Fruit fly (Drosophila melanogaster) whole organism, embryonic: ENCODE measurements around the gene CG31178.

ENCODE experiments used
- Asciz ChIP-seq: fragments of 200-800 bp; sonication (Bioruptor generic); optimal IDR thresholded peaks from 2 replicates; lab custom pipeline; 2017; ENCODE audit warnings: missing biosample characterization, mild to moderate bottlenecking, missing genetic modification characterization, missing genetic modification reagents
- CG11093 ChIP-seq: fragments of 200-800 bp; sonication (Bioruptor generic); IDR thresholded peaks from 3 replicates; pipeline ENCODE4 v1.3.6; 2022; ENCODE audit warnings: missing biosample characterization, missing genetic modification characterization
- CG11398 ChIP-seq: fragments of 200-800 bp; sonication (Bioruptor generic); optimal IDR thresholded peaks from 2 replicates; lab custom pipeline; 2016; ENCODE audit warnings: missing biosample characterization, missing genetic modification characterization
- CG11695 ChIP-seq: fragments of 200-800 bp; sonication (Bioruptor generic); IDR thresholded peaks from 3 replicates; pipeline ENCODE4 v1.3.6; 2022; ENCODE audit warnings: missing biosample characterization, missing genetic modification characterization
- CG14965 ChIP-seq: fragments of 200-800 bp; sonication (Bioruptor generic); optimal IDR thresholded peaks from 2 replicates; lab custom pipeline; 2016; ENCODE audit warnings: missing biosample characterization, missing genetic modification characterization, borderline replicate concordance
- CG1529 ChIP-seq: fragments of 200-800 bp; sonication (Bioruptor generic); optimal IDR thresholded peaks from 3 replicates; lab custom pipeline; 2018; ENCODE audit warnings: missing biosample characterization, missing genetic modification characterization
- CG15601 ChIP-seq: fragments of 200-800 bp; sonication (Bioruptor generic); optimal IDR thresholded peaks from 3 replicates; lab custom pipeline; 2019; ENCODE audit warnings: missing biosample characterization, mild to moderate bottlenecking, missing genetic modification characterization, moderate library complexity
- CG15696 ChIP-seq: fragments of 200-800 bp; sonication (Bioruptor generic); optimal IDR thresholded peaks from 2 replicates; lab custom pipeline; 2019; ENCODE audit warnings: missing biosample characterization, mild to moderate bottlenecking, missing genetic modification characterization, moderate library complexity
- CG1603 ChIP-seq: fragments of 200-800 bp; sonication (Bioruptor generic); optimal IDR thresholded peaks from 2 replicates; lab custom pipeline; 2019; ENCODE audit warnings: missing biosample characterization, mild to moderate bottlenecking, missing genetic modification characterization, moderate library complexity
- CG16863 ChIP-seq: fragments of 200-800 bp; sonication (Bioruptor generic); optimal IDR thresholded peaks from 3 replicates; lab custom pipeline; 2016; ENCODE audit warnings: missing biosample characterization, missing genetic modification characterization
- CG1832 ChIP-seq: fragments of 200-800 bp; sonication (Bioruptor generic); optimal IDR thresholded peaks from 2 replicates; lab custom pipeline; 2017; ENCODE audit warnings: missing biosample characterization, mild to moderate bottlenecking, missing genetic modification characterization, inconsistent platforms
- CG18476 ChIP-seq: fragments of 200-800 bp; sonication (Bioruptor generic); optimal IDR thresholded peaks from 2 replicates; lab custom pipeline; 2016; ENCODE audit warnings: missing biosample characterization, mild to moderate bottlenecking, missing genetic modification characterization
- CG2129 ChIP-seq: fragments of 200-800 bp; sonication (Bioruptor generic); IDR thresholded peaks from 2 replicates; pipeline ENCODE4 v1.3.6; 2022; ENCODE audit warnings: missing biosample characterization, missing genetic modification characterization; ENCODE audit not compliant: partially characterized antibody
- CG6272 ChIP-seq: fragments of 200-800 bp; sonication (Bioruptor generic); IDR thresholded peaks from 2 replicates; pipeline ENCODE4 v1.3.6; 2022; ENCODE audit warnings: missing biosample characterization, missing genetic modification characterization
- CG7271 ChIP-seq: fragments of 200-800 bp; sonication (Bioruptor generic); optimal IDR thresholded peaks from 2 replicates; lab custom pipeline; 2018; ENCODE audit warnings: missing biosample characterization, mild to moderate bottlenecking, missing genetic modification characterization, moderate library complexity
- CG8281 ChIP-seq: fragments of 200-800 bp; sonication (Bioruptor generic); optimal IDR thresholded peaks from 2 replicates; lab custom pipeline; 2018; ENCODE audit warnings: missing biosample characterization, mild to moderate bottlenecking, missing genetic modification characterization, moderate library complexity
- CG8290 ChIP-seq, 3 experiments: fragments of 200-800 bp; sonication (Bioruptor generic); optimal IDR thresholded peaks; 2 replicates each; lab custom pipeline; 2016 to 2019; ENCODE audit warnings: missing biosample characterization in 3 of 3, missing genetic modification characterization in 3 of 3, mild to moderate bottlenecking in 2 of 3, moderate library complexity in 1 of 3
- Camta ChIP-seq: fragments of 200-800 bp; sonication (Bioruptor generic); optimal IDR thresholded peaks from 2 replicates; lab custom pipeline; 2016; ENCODE audit warnings: missing biosample characterization, missing genetic modification characterization
- CoRest ChIP-seq: fragments of 200-800 bp; sonication (Bioruptor generic); optimal IDR thresholded peaks from 3 replicates; lab custom pipeline; 2018; ENCODE audit warnings: missing biosample characterization, mild to moderate bottlenecking, missing genetic modification characterization, moderate library complexity
- D19A ChIP-seq: fragments of 200-800 bp; optimal IDR thresholded peaks from 3 replicates; lab custom pipeline; 2019; ENCODE audit warnings: missing biosample characterization, mild to moderate bottlenecking, missing genetic modification characterization, moderate library complexity
- D19B ChIP-seq: fragments of 200-800 bp; sonication (Bioruptor generic); optimal IDR thresholded peaks from 2 replicates; lab custom pipeline; 2017; ENCODE audit warnings: missing biosample characterization, mild to moderate bottlenecking, missing genetic modification characterization
- Drgx ChIP-seq: fragments of 200-800 bp; sonication (Bioruptor generic); IDR thresholded peaks from 2 replicates; pipeline ENCODE4 v1.3.6; 2022; ENCODE audit warnings: missing biosample characterization, missing genetic modification characterization
- ERR ChIP-seq: fragments of 200-800 bp; sonication (Bioruptor generic); optimal IDR thresholded peaks from 2 replicates; lab custom pipeline; 2016; ENCODE audit warnings: missing biosample characterization, missing genetic modification characterization
- Rfx ChIP-seq: fragments of 200-800 bp; sonication (Bioruptor generic); IDR thresholded peaks from 2 replicates; pipeline ENCODE4 v1.3.6; 2022; ENCODE audit warnings: missing biosample characterization, missing genetic modification characterization
- Six4 ChIP-seq: fragments of 200-800 bp; sonication (Bioruptor generic); optimal IDR thresholded peaks from 2 replicates; lab custom pipeline; 2016; ENCODE audit warnings: missing biosample characterization, missing genetic modification characterization
- Sry-β ChIP-seq: fragments of 200-800 bp; sonication (Bioruptor generic); optimal IDR thresholded peaks from 2 replicates; lab custom pipeline; 2018; ENCODE audit warnings: missing biosample characterization, mild to moderate bottlenecking, missing genetic modification characterization, moderate library complexity
- Vsx1 ChIP-seq: fragments of 200-800 bp; sonication (Bioruptor generic); optimal IDR thresholded peaks from 2 replicates; lab custom pipeline; 2017; ENCODE audit warnings: missing biosample characterization, mild to moderate bottlenecking, missing genetic modification characterization, missing genetic modification reagents
- YL-1 ChIP-seq: fragments of 200-800 bp; sonication (Bioruptor generic); optimal IDR thresholded peaks from 3 replicates; lab custom pipeline; 2017; ENCODE audit warnings: missing biosample characterization, mild to moderate bottlenecking, missing genetic modification characterization
- caup ChIP-seq: fragments of 200-800 bp; sonication (Bioruptor generic); optimal IDR thresholded peaks from 3 replicates; lab custom pipeline; 2017; ENCODE audit warnings: missing biosample characterization, mild to moderate bottlenecking, missing genetic modification characterization, moderate library complexity; ENCODE audit not compliant: severe bottlenecking
- chinmo ChIP-seq: fragments of 200-800 bp; sonication (Bioruptor generic); IDR thresholded peaks from 4 replicates; pipeline ENCODE4 v1.3.6; 2022; ENCODE audit warnings: missing biosample characterization, missing genetic modification characterization; ENCODE audit not compliant: partially characterized antibody
- corto ChIP-seq: fragments of 200-800 bp; sonication (Bioruptor generic); optimal IDR thresholded peaks from 2 replicates; lab custom pipeline; 2016; ENCODE audit warnings: missing biosample characterization, mild to moderate bottlenecking, missing genetic modification characterization, moderate library complexity
- croc ChIP-seq: fragments of 200-800 bp; sonication (Bioruptor generic); conservative IDR thresholded peaks from 3 replicates; pipeline ENCODE4 v1.3.6; 2022; ENCODE audit warnings: missing biosample characterization, missing genetic modification characterization
- crol ChIP-seq: fragments of 200-800 bp; sonication (Bioruptor generic); IDR thresholded peaks from 2 replicates; pipeline ENCODE4 v1.3.6; 2022; ENCODE audit warnings: missing biosample characterization, missing genetic modification characterization
- dan ChIP-seq: fragments of 200-800 bp; sonication (Bioruptor generic); IDR thresholded peaks from 2 replicates; pipeline ENCODE4 v1.3.6; 2022; ENCODE audit warnings: missing biosample characterization, missing genetic modification characterization
- dati ChIP-seq: fragments of 200-800 bp; sonication (Bioruptor generic); IDR thresholded peaks from 2 replicates; pipeline ENCODE4 v1.3.6; 2022; ENCODE audit warnings: missing biosample characterization, missing genetic modification characterization
- ewg ChIP-seq: fragments of 200-800 bp; sonication (Bioruptor generic); optimal IDR thresholded peaks from 3 replicates; lab custom pipeline; 2017; ENCODE audit warnings: mild to moderate bottlenecking, missing biosample characterization, missing genetic modification reagents, missing genetic modification characterization
- fd64A ChIP-seq: fragments of 200-800 bp; sonication (Bioruptor generic); optimal IDR thresholded peaks from 3 replicates; lab custom pipeline; 2018; ENCODE audit warnings: missing biosample characterization, mild to moderate bottlenecking, missing genetic modification characterization
- hb ChIP-seq: fragments of 200-800 bp; sonication (Bioruptor generic); IDR thresholded peaks from 3 replicates; pipeline ENCODE4 v1.3.6; 2022; ENCODE audit warnings: missing biosample characterization, missing genetic modification characterization; ENCODE audit not compliant: partially characterized antibody
- kah ChIP-seq: fragments of 200-800 bp; sonication (Bioruptor generic); optimal IDR thresholded peaks from 2 replicates; lab custom pipeline; 2018; ENCODE audit warnings: missing biosample characterization, mild to moderate bottlenecking, missing genetic modification characterization
- lbe ChIP-seq: fragments of 200-800 bp; sonication (Bioruptor generic); optimal IDR thresholded peaks from 2 replicates; lab custom pipeline; 2016; ENCODE audit warnings: missing biosample characterization, mild to moderate bottlenecking, missing genetic modification characterization
- nmo ChIP-seq: fragments of 200-800 bp; sonication (Bioruptor generic); optimal IDR thresholded peaks from 2 replicates; lab custom pipeline; 2018; ENCODE audit warnings: missing biosample characterization, mild to moderate bottlenecking, missing genetic modification characterization, moderate library complexity
- oc ChIP-seq: fragments of 200-800 bp; sonication (Bioruptor generic); optimal IDR thresholded peaks from 2 replicates; lab custom pipeline; 2018; ENCODE audit warnings: missing biosample characterization, mild to moderate bottlenecking, missing genetic modification characterization, moderate library complexity
- repo ChIP-seq: fragments of 200-800 bp; sonication (Bioruptor generic); optimal IDR thresholded peaks from 2 replicates; lab custom pipeline; 2016; ENCODE audit warnings: missing biosample characterization, missing genetic modification characterization
- salm ChIP-seq: fragments of 200-800 bp; sonication (Bioruptor generic); optimal IDR thresholded peaks from 2 replicates; lab custom pipeline; 2018; ENCODE audit warnings: missing biosample characterization, mild to moderate bottlenecking, missing genetic modification characterization
- sd ChIP-seq: fragments of 200-800 bp; sonication (Bioruptor generic); optimal IDR thresholded peaks from 3 replicates; lab custom pipeline; 2018; ENCODE audit warnings: missing biosample characterization, mild to moderate bottlenecking, missing genetic modification characterization, moderate library complexity
- sens ChIP-seq: fragments of 200-800 bp; sonication (Bioruptor generic); peaks from one replicate; lab custom pipeline; 2016; ENCODE audit warnings: missing biosample characterization, missing genetic modification characterization
- wek ChIP-seq: fragments of 200-800 bp; sonication (Bioruptor generic); optimal IDR thresholded peaks from 3 replicates; lab custom pipeline; 2018; ENCODE audit warnings: missing biosample characterization, mild to moderate bottlenecking, missing genetic modification characterization, moderate library complexity
- yki ChIP-seq: fragments of >200 bp; optimal IDR thresholded peaks from 3 replicates; lab custom pipeline; 2018

The CG31178 gene

dm6 chr3R:21859509-21859908 lies 14.0 kb upstream of the CG31178 start (continued):
- TF ChIP-seq repo (GFP tag; lab: Kevin White, UChicago) (no peak), CG1603 (tag; lab: Kevin White, UChicago) (peak; percentile 49), CG2129 (GFP tag; lab: Robert Waterston, UW) (no peak), croc (GFP tag; lab: Robert Waterston, UW) (peak; percentile 45; the same call in 2 of the 3 replicates), salm (no peak), D19A (peak; percentile 44), CG1832 (GFP tag; lab: Kevin White, UChicago) (no peak), ERR (GFP tag; lab: Kevin White, UChicago) (no peak), chinmo (no peak), kah (GFP tag; lab: Kevin White, UChicago) (no peak), Camta (GFP tag; lab: Kevin White, UChicago) (peak; percentile 51), sd (no peak), CG11093 (no peak), corto (peak; percentile 93), Vsx1 (no peak)

- TF ChIP-seq nmo (GFP tag; lab: Kevin White, UChicago): peak; percentile 82
- TF ChIP-seq CG1529 (GFP tag; lab: Kevin White, UChicago): peak; percentile 86
- TF ChIP-seq CG11695 (GFP tag; lab: Robert Waterston, UW): peak; percentile 62; the same call in 2 of the 3 replicates
- TF ChIP-seq CG15601 (tag; lab: Kevin White, UChicago): peak; percentile 91
- TF ChIP-seq fd64A (GFP tag; lab: Kevin White, UChicago): peak; percentile 72
- TF ChIP-seq caup (GFP tag; lab: Kevin White, UChicago): no peak
- no peak for TF ChIP-seq D19B
- peak; percentile 68 for TF ChIP-seq CG8290 (GFP tag; optimal IDR thresholded peaks at IDR 0.05; lab: Kevin White, UChicago)
- peak; percentile 15 to 39 for TF ChIP-seq CG8290 (tag; optimal IDR thresholded peaks at IDR 0.05; lab: Kevin White, UChicago)
- TF ChIP-seq yki (lab: Kevin White, UChicago): no peak
- TF ChIP-seq CG8281 (tag; lab: Kevin White, UChicago): no peak
- TF ChIP-seq lbe (GFP tag; lab: Kevin White, UChicago): no peak
- peak; percentile 92 for TF ChIP-seq Drgx (GFP tag; lab: Robert Waterston, UW)
- peak; percentile 59; the same call in 1 of the 2 replicates for TF ChIP-seq dati
- peak; percentile 31 for TF ChIP-seq CG18476 (GFP tag; lab: Kevin White, UChicago)
- peak; percentile 80 for TF ChIP-seq wek (GFP tag; lab: Kevin White, UChicago)
- TF ChIP-seq CoRest (tag; lab: Kevin White, UChicago): peak; percentile 88
- no peak for TF ChIP-seq CG7271 (tag; lab: Kevin White, UChicago)
- no peak for TF ChIP-seq crol (GFP tag; lab: Robert Waterston, UW)
- peak; percentile 86 for TF ChIP-seq ewg (GFP tag; lab: Kevin White, UChicago)
- TF ChIP-seq CG14965 (GFP tag; lab: Kevin White, UChicago): no peak
- peak; percentile 46 for TF ChIP-seq YL-1 (GFP tag; lab: Kevin White, UChicago)
- TF ChIP-seq CG6272 (GFP tag; lab: Robert Waterston, UW): peak; percentile 17; the same call in 1 of the 2 replicates
- peak; percentile 25 for TF ChIP-seq Sry-β (GFP tag; lab: Kevin White, UChicago)
- TF ChIP-seq Rfx (GFP tag; lab: Robert Waterston, UW): no peak
- peak; percentile 95 for TF ChIP-seq sens (GFP tag; lab: Kevin White, UChicago)
- peak; percentile 26 for TF ChIP-seq CG16863
- TF ChIP-seq hb (GFP tag; lab: Robert Waterston, UW): no peak
- TF ChIP-seq dan (GFP tag; lab: Robert Waterston, UW): no peak
- peak; percentile 87 for TF ChIP-seq oc
- peak; percentile 84 for TF ChIP-seq Asciz (GFP tag; lab: Kevin White, UChicago)
- TF ChIP-seq CG11398 (GFP tag; lab: Kevin White, UChicago): no peak
- TF ChIP-seq Camta (GFP tag; lab: Kevin White, UChicago): peak; percentile 59
- TF ChIP-seq CG15696: no peak
- TF ChIP-seq Six4 (GFP tag; lab: Kevin White, UChicago): peak; percentile 51
Measured at dm6 chr3R:21862137-21862850, 11.2 kb upstream of the CG31178 start.
